Worm (Caenorhabditis elegans) whole organism, midembryonic: ENCODE measurements around the gene arle-14.

Experiments
- T22C8.4 ChIP-seq: fragments of 200-800 bp; sonication (Bioruptor generic); IDR thresholded peaks from 2 replicates; pipeline ENCODE4 v1.3.6; 2022; ENCODE audit warnings: missing genetic modification characterization, missing compliant biosample characterization
- cog-1 ChIP-seq: sonication (generic microtip); optimal IDR thresholded peaks from 2 replicates; lab custom pipeline; 2016; ENCODE audit warnings: missing genetic modification characterization, missing compliant biosample characterization
- klf-2 ChIP-seq: fragments of 200-800 bp; sonication (Bioruptor generic); conservative IDR thresholded peaks from 2 replicates; pipeline ENCODE4 v1.3.6; 2022; ENCODE audit warnings: missing genetic modification reagents, missing genetic modification characterization, missing compliant biosample characterization
- ztf-29 ChIP-seq: fragments of 200-800 bp; sonication (Bioruptor generic); IDR thresholded peaks from 2 replicates; pipeline ENCODE4 v1.3.6; 2022; ENCODE audit warnings: missing genetic modification reagents, missing genetic modification characterization, missing compliant biosample characterization

DNA sequence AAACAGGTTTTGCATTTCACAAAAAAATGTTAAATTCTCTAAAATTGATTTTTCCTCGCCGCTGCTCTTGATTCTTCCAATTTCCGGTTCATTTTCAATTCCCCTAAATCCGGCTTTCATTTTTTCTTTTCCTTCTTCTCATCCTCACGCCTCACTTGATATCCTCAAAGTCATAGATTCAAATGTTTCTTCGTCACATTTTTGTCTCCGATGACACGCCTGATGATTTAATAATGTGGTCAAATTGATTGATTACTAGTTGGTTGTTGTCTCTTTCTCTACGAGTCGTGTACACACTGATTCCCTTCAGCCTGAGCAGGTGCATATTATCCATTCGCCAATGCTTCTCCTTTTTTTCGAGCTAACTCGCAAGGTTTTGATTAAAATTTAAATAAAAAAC is 28.8 kb downstream of the arle-14 start:
- TF ChIP-seq T22C8.4 (GFP tag; lab: Robert Waterston, UW) (no peak), cog-1 (tag; lab: Kevin White, UChicago) (no peak), ztf-29 (GFP tag; lab: Robert Waterston, UW) (no peak), klf-2 (GFP tag; lab: Robert Waterston, UW) (no peak)
